Fruit fly (Drosophila melanogaster) whole organism, prepupa: Measurements from ENCODE around the gene NP15.6.

ENCODE experiments used
- Blimp-1 ChIP-seq: fragments of 200-800 bp; sonication (Bioruptor generic); optimal IDR thresholded peaks from 3 replicates; lab custom pipeline; 2017; ENCODE audit warnings: missing biosample characterization, missing genetic modification characterization, mild to moderate bottlenecking, moderate library complexity, missing genetic modification reagents
- CG11294 ChIP-seq: fragments of 200-800 bp; sonication (Bioruptor generic); IDR thresholded peaks from 2 replicates; pipeline ENCODE4 v1.3.6; 2022; ENCODE audit warnings: missing biosample characterization, missing genetic modification characterization
- CG1621 ChIP-seq: fragments of 200-800 bp; sonication (Bioruptor generic); optimal IDR thresholded peaks from 3 replicates; lab custom pipeline; 2018; ENCODE audit warnings: missing biosample characterization, mild to moderate bottlenecking, missing genetic modification characterization
- CG16779 ChIP-seq: fragments of 200-800 bp; sonication (Bioruptor generic); optimal IDR thresholded peaks from 3 replicates; lab custom pipeline; 2017; ENCODE audit warnings: missing biosample characterization, mild to moderate bottlenecking, missing genetic modification characterization
- CG31627 ChIP-seq: fragments of 200-800 bp; sonication (Bioruptor generic); optimal IDR thresholded peaks from 3 replicates; lab custom pipeline; 2016; ENCODE audit warnings: missing biosample characterization, missing genetic modification characterization
- CG34406 ChIP-seq: fragments of 200-800 bp; sonication (Bioruptor generic); optimal IDR thresholded peaks from 3 replicates; lab custom pipeline; 2016; ENCODE audit warnings: missing biosample characterization, missing genetic modification characterization
- CG3919 ChIP-seq: fragments of 200-800 bp; sonication (Bioruptor generic); optimal IDR thresholded peaks from 3 replicates; lab custom pipeline; 2016; ENCODE audit warnings: missing biosample characterization, missing genetic modification characterization
- CG4318 ChIP-seq: fragments of 200-800 bp; sonication (Bioruptor generic); optimal IDR thresholded peaks from 3 replicates; lab custom pipeline; 2017; ENCODE audit warnings: missing biosample characterization, mild to moderate bottlenecking, missing genetic modification characterization
- CG6163 ChIP-seq: fragments of 200-800 bp; sonication (Bioruptor generic); IDR thresholded peaks from 3 replicates; pipeline ENCODE4 v1.3.6; 2022; ENCODE audit warnings: missing biosample characterization, missing genetic modification characterization
- CG6276 ChIP-seq: fragments of 200-800 bp; sonication (Bioruptor generic); optimal IDR thresholded peaks from 2 replicates; lab custom pipeline; 2017; ENCODE audit warnings: missing biosample characterization, mild to moderate bottlenecking, missing genetic modification characterization
- CG6854 ChIP-seq: fragments of 200-800 bp; sonication (Bioruptor generic); optimal IDR thresholded peaks from 2 replicates; lab custom pipeline; 2017; ENCODE audit warnings: missing biosample characterization, mild to moderate bottlenecking, missing genetic modification characterization
- CG7368 ChIP-seq: fragments of 200-800 bp; sonication (Bioruptor generic); optimal IDR thresholded peaks from 3 replicates; lab custom pipeline; 2016; ENCODE audit warnings: missing biosample characterization, missing genetic modification characterization
- CG8119 ChIP-seq: fragments of 200-800 bp; sonication (Bioruptor generic); IDR thresholded peaks from 3 replicates; pipeline ENCODE4 v1.3.6; 2022; ENCODE audit warnings: missing biosample characterization, missing genetic modification characterization
- CG8319 ChIP-seq: fragments of 200-800 bp; sonication (Bioruptor generic); optimal IDR thresholded peaks from 3 replicates; lab custom pipeline; 2016; ENCODE audit warnings: missing biosample characterization, missing genetic modification characterization
- CG8632 ChIP-seq: fragments of 200-800 bp; sonication (Bioruptor generic); optimal IDR thresholded peaks from 3 replicates; lab custom pipeline; 2016; ENCODE audit warnings: missing biosample characterization, missing genetic modification characterization
- CG9139 ChIP-seq: fragments of 200-800 bp; sonication (Bioruptor generic); optimal IDR thresholded peaks from 3 replicates; lab custom pipeline; 2017; ENCODE audit warnings: missing biosample characterization, mild to moderate bottlenecking, missing genetic modification characterization
- Eip78C ChIP-seq: fragments of 200-800 bp; sonication (Bioruptor generic); peaks from one replicate; lab custom pipeline; 2016; ENCODE audit warnings: missing biosample characterization, missing genetic modification characterization
- Eip93F ChIP-seq: fragments of 200-800 bp; sonication (Bioruptor generic); optimal IDR thresholded peaks from 2 replicates; lab custom pipeline; 2016; ENCODE audit warnings: missing biosample characterization, mild to moderate bottlenecking, missing genetic modification characterization
- Ets21C ChIP-seq: fragments of 200-800 bp; sonication (Bioruptor generic); optimal IDR thresholded peaks from 3 replicates; lab custom pipeline; 2016; ENCODE audit warnings: missing biosample characterization, missing genetic modification characterization
- Ets96B ChIP-seq: fragments of 200-800 bp; optimal IDR thresholded peaks from 2 replicates; lab custom pipeline; 2019; ENCODE audit warnings: missing biosample characterization, mild to moderate bottlenecking, missing genetic modification characterization, moderate library complexity
- Hr39 ChIP-seq: fragments of 200-800 bp; sonication (Bioruptor generic); optimal IDR thresholded peaks from 2 replicates; lab custom pipeline; 2016; ENCODE audit warnings: missing biosample characterization, missing genetic modification characterization
- Met ChIP-seq: fragments of 200-800 bp; sonication (Bioruptor generic); optimal IDR thresholded peaks from 3 replicates; lab custom pipeline; 2016; ENCODE audit warnings: missing biosample characterization, missing genetic modification characterization
- Sox102F ChIP-seq: fragments of 200-800 bp; sonication (Bioruptor generic); optimal IDR thresholded peaks from 2 replicates; lab custom pipeline; 2016; ENCODE audit warnings: missing biosample characterization, mild to moderate bottlenecking, missing genetic modification characterization
- Sox14 ChIP-seq: fragments of 200-800 bp; sonication (Bioruptor generic); optimal IDR thresholded peaks from 3 replicates; lab custom pipeline; 2016; ENCODE audit warnings: missing biosample characterization, missing genetic modification characterization
- Sox15 ChIP-seq: fragments of 200-800 bp; sonication (Bioruptor generic); optimal IDR thresholded peaks from 3 replicates; lab custom pipeline; 2016; ENCODE audit warnings: missing biosample characterization, missing genetic modification characterization
- cyc ChIP-seq: fragments of 200-800 bp; sonication (Bioruptor generic); optimal IDR thresholded peaks from 3 replicates; lab custom pipeline; 2016; ENCODE audit warnings: missing biosample characterization, missing genetic modification characterization
- eg ChIP-seq: fragments of 200-800 bp; sonication (Bioruptor generic); IDR thresholded peaks from 3 replicates; pipeline ENCODE4 v1.3.6; 2022; ENCODE audit warnings: missing biosample characterization, missing genetic modification characterization
- fd59A ChIP-seq: fragments of 200-800 bp; sonication (Bioruptor generic); optimal IDR thresholded peaks from 2 replicates; lab custom pipeline; 2017; ENCODE audit warnings: missing biosample characterization, mild to moderate bottlenecking, missing genetic modification characterization, missing genetic modification reagents
- fd85E ChIP-seq: fragments of 200-800 bp; sonication (Bioruptor generic); optimal IDR thresholded peaks from 3 replicates; lab custom pipeline; 2016; ENCODE audit warnings: missing biosample characterization, missing genetic modification characterization
- fkh ChIP-seq: fragments of 200-800 bp; sonication (Bioruptor generic); optimal IDR thresholded peaks from 3 replicates; lab custom pipeline; 2017; ENCODE audit warnings: missing biosample characterization, mild to moderate bottlenecking, missing genetic modification characterization, moderate library complexity
- lz ChIP-seq: fragments of 200-800 bp; sonication (Bioruptor generic); optimal IDR thresholded peaks from 3 replicates; lab custom pipeline; 2016; ENCODE audit warnings: missing biosample characterization, missing genetic modification characterization
- net ChIP-seq: fragments of 200-800 bp; sonication (Bioruptor generic); optimal IDR thresholded peaks from 3 replicates; lab custom pipeline; 2016; ENCODE audit warnings: missing biosample characterization, missing genetic modification characterization
- spab ChIP-seq: fragments of 200-800 bp; sonication (Bioruptor generic); optimal IDR thresholded peaks from 2 replicates; lab custom pipeline; 2017; ENCODE audit warnings: missing biosample characterization, mild to moderate bottlenecking, missing genetic modification characterization, missing genetic modification reagents
- ss ChIP-seq, 2 experiments: fragments of 200-800 bp; sonication (Bioruptor generic); optimal IDR thresholded peaks; 2 replicates in 1 of 2; 3 replicates in 1 of 2; lab custom pipeline; 2017 to 2018; ENCODE audit warnings: mild to moderate bottlenecking in 2 of 2, missing biosample characterization in 2 of 2, missing genetic modification characterization in 2 of 2, moderate library complexity in 1 of 2
- topi ChIP-seq: fragments of 200-800 bp; sonication (Bioruptor generic); optimal IDR thresholded peaks from 3 replicates; lab custom pipeline; 2016; ENCODE audit warnings: missing biosample characterization, missing genetic modification characterization

Gene NP15.6

DNA sequence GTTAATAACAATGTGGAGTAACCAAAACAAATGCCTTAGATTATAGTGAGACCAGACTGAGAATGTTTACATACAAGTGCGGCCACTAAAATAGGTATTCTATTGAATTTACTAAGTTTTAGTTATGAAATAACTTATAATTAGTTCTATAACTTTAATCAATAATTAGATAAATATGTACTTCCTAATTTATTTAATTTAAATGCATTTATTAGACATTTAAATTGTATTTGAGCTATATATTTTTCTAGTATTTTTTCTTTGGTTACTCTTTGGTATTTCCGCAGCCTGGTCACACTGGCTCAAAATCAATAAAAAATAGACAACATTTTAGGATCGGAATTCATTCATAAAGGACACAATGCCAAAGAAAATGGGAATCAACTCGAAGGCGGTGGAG is 4.0 kb downstream of the NP15.6 start, which contains the start of the genes Prp18 and CG6013 (continued):
- TF ChIP-seq Eip78C (GFP tag; lab: Kevin White, UChicago) = peak; percentile 34
- TF ChIP-seq CG1621 (tag; lab: Kevin White, UChicago) = no peak
- TF ChIP-seq Sox15 = no peak
- TF ChIP-seq CG11294 (GFP tag; lab: Robert Waterston, UW) = no peak
- no peak for TF ChIP-seq Ets21C (GFP tag; lab: Kevin White, UChicago)
- TF ChIP-seq CG7368 (GFP tag; lab: Kevin White, UChicago) = no peak
- TF ChIP-seq CG8632 (GFP tag; lab: Kevin White, UChicago) = peak; percentile 30
- TF ChIP-seq CG34406 = peak; percentile 43
- TF ChIP-seq Sox14 (GFP tag; lab: Kevin White, UChicago) = peak; percentile 12
- no peak for TF ChIP-seq net (GFP tag; lab: Kevin White, UChicago)
- TF ChIP-seq Hr39 (GFP tag; lab: Kevin White, UChicago) = no peak
- no peak for TF ChIP-seq eg (GFP tag; lab: Robert Waterston, UW)
- no peak for TF ChIP-seq CG31627
- TF ChIP-seq CG8319 (GFP tag; lab: Kevin White, UChicago) = no peak
- TF ChIP-seq CG6276 (GFP tag; lab: Kevin White, UChicago) = no peak
- TF ChIP-seq CG16779 (tag; lab: Kevin White, UChicago) = no peak
- no peak for TF ChIP-seq Blimp-1 (GFP tag; lab: Kevin White, UChicago)
- TF ChIP-seq Eip93F = no peak
- TF ChIP-seq Ets96B = peak; percentile 36
- no peak for TF ChIP-seq CG3919
- no peak for TF ChIP-seq fd85E (GFP tag; lab: Kevin White, UChicago)
- no peak for TF ChIP-seq CG9139 (GFP tag; lab: Kevin White, UChicago)
- peak; percentile 98 for TF ChIP-seq fkh (GFP tag; lab: Kevin White, UChicago)
- TF ChIP-seq fd59A (GFP tag; lab: Kevin White, UChicago) = no peak
- TF ChIP-seq spab (GFP tag; lab: Kevin White, UChicago) = no peak
- no peak for TF ChIP-seq lz
- TF ChIP-seq CG4318 = no peak
- TF ChIP-seq ss (GFP tag; optimal IDR thresholded peaks at IDR 0.05; lab: Kevin White, UChicago) = peak in 1 of 2 experiments; percentile 13
- no peak for TF ChIP-seq Met (GFP tag; lab: Kevin White, UChicago)
- TF ChIP-seq cyc (GFP tag; lab: Kevin White, UChicago) = no peak

dm6 chr3R:19033238-19033637 is 6.1 kb downstream of the NP15.6 start, which contains the start of gene CG6026:
CG6026 (plus strand) TSS chr3R:19033538.
- TF ChIP-seq CG6854 = peak; percentile 17
- TF ChIP-seq CG8119 (GFP tag; lab: Robert Waterston, UW) = peak; percentile 19; the same call in 1 of the 3 replicates
- TF ChIP-seq Ets96B = no peak
- 0 out of 3 replicates have a peak, but pooled peaks have one; percentile 22 for TF ChIP-seq eg (GFP tag; lab: Robert Waterston, UW)
- no peak for TF ChIP-seq CG3919
- TF ChIP-seq Eip78C (GFP tag; lab: Kevin White, UChicago) = peak; percentile 37

- peak; percentile 96 for TF ChIP-seq Blimp-1 (GFP tag; lab: Kevin White, UChicago)
- no peak for TF ChIP-seq topi (GFP tag; lab: Kevin White, UChicago)
- no peak for TF ChIP-seq CG11294 (GFP tag; lab: Robert Waterston, UW)
- TF ChIP-seq CG6854 = peak; percentile 91
- TF ChIP-seq Sox102F (GFP tag; lab: Kevin White, UChicago) = peak; percentile 31
- TF ChIP-seq Met (GFP tag; lab: Kevin White, UChicago) = peak; percentile 0
Observed at dm6 chr3R:19036521-19037142, 9.5 kb downstream of the NP15.6 start.

dm6 chr3R:19040685-19041084 is 13.5 kb downstream of the NP15.6 start:
- TF ChIP-seq CG31627 (no peak), Hr39 (GFP tag; lab: Kevin White, UChicago) (no peak), CG7368 (GFP tag; lab: Kevin White, UChicago) (no peak), spab (GFP tag; lab: Kevin White, UChicago) (no peak), CG8632 (GFP tag; lab: Kevin White, UChicago) (no peak), Eip78C (GFP tag; lab: Kevin White, UChicago) (no peak), Sox14 (GFP tag; lab: Kevin White, UChicago) (no peak), CG8319 (GFP tag; lab: Kevin White, UChicago) (no peak), Met (GFP tag; lab: Kevin White, UChicago) (no peak), net (GFP tag; lab: Kevin White, UChicago) (no peak), CG6163 (GFP tag; lab: Robert Waterston, UW) (no peak), CG6276 (GFP tag; lab: Kevin White, UChicago) (no peak), eg (GFP tag; lab: Robert Waterston, UW) (no peak)
